Worm (Caenorhabditis elegans) whole organism, midembryonic: ENCODE data around the gene nhr-116.

ENCODE experiments used
- T22C8.4 ChIP-seq: fragments of 200-800 bp; sonication (Bioruptor generic); IDR thresholded peaks from 2 replicates; pipeline ENCODE4 v1.3.6; 2022; ENCODE audit warnings: missing genetic modification characterization, missing compliant biosample characterization
- flt-1 ChIP-seq: fragments of 200-800 bp; sonication (Bioruptor generic); IDR thresholded peaks from 2 replicates; pipeline ENCODE4 v1.3.6; 2022; ENCODE audit warnings: missing genetic modification characterization, missing compliant biosample characterization
- med-1 ChIP-seq: sonication (generic microtip); optimal IDR thresholded peaks from 2 replicates; lab custom pipeline; 2017; ENCODE audit warnings: missing genetic modification characterization, mild to moderate bottlenecking, missing compliant biosample characterization, antibody characterized with exemption, missing genetic modification reagents; ENCODE audit not compliant: insufficient read depth
- ztf-29 ChIP-seq: fragments of 200-800 bp; sonication (Bioruptor generic); IDR thresholded peaks from 2 replicates; pipeline ENCODE4 v1.3.6; 2022; ENCODE audit warnings: missing genetic modification reagents, missing genetic modification characterization, missing compliant biosample characterization

DNA sequence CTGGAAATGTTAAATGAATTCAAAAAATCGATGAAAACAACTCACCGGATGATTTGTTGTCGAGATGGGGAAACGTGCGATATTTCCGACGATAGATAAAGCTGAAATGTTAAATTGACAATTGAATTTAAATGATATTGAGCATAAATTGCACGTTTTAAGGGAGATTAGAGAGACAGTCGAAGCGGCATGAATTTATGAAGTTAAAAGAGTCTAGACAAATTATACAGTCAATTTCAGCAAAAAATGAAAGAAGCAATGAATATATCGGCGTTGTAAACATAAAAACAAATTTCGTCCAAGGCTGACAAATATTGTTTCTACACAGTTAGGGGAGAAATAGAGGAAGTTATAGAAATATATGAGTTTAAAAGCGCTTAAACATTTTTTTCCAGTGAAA is 15.3 kb downstream of the nhr-116 start, which contains the start of gene Y102A5C.36:
- TF ChIP-seq flt-1 (GFP tag; lab: Robert Waterston, UW), result no peak
- no peak for TF ChIP-seq ztf-29 (GFP tag; lab: Robert Waterston, UW)
- TF ChIP-seq T22C8.4, result no peak
- TF ChIP-seq med-1 (GFP tag; lab: Kevin White, UChicago), result no peak
